Worm (Caenorhabditis elegans) whole organism, L3 larva: ENCODE results near the gene M05D6.5.

Experiments used
- R02D3.7 ChIP-seq: fragments of 150-350 bp; optimal IDR thresholded peaks from 2 replicates; lab custom pipeline; 2014; ENCODE audit warnings: missing biosample characterization, missing genetic modification characterization
- aly-2 ChIP-seq: fragments of 150-350 bp; optimal IDR thresholded peaks from 2 replicates; lab custom pipeline; 2014; ENCODE audit warnings: missing biosample characterization, missing genetic modification characterization
- ama-1 ChIP-seq: fragments of 150-350 bp; optimal IDR thresholded peaks from 2 replicates; lab custom pipeline; 2018
- ceh-16 ChIP-seq: sonication (generic microtip); optimal IDR thresholded peaks from 2 replicates; lab custom pipeline; 2017; ENCODE audit warnings: missing biosample characterization, missing genetic modification characterization
- ceh-28 ChIP-seq: fragments of 150-350 bp; optimal IDR thresholded peaks from 2 replicates; lab custom pipeline; 2014; ENCODE audit warnings: missing biosample characterization, missing genetic modification reagents, missing genetic modification characterization
- ceh-82 ChIP-seq: fragments of 150-350 bp; optimal IDR thresholded peaks from 2 replicates; lab custom pipeline; 2014; ENCODE audit warnings: missing biosample characterization, missing genetic modification characterization
- ceh-9 ChIP-seq: sonication (generic microtip); optimal IDR thresholded peaks from 2 replicates; lab custom pipeline; 2018; ENCODE audit warnings: missing biosample characterization, missing genetic modification characterization
- daf-12 ChIP-seq: fragments of 150-350 bp; optimal IDR thresholded peaks from 2 replicates; lab custom pipeline; 2014; ENCODE audit warnings: missing biosample characterization, missing genetic modification reagents, missing genetic modification characterization
- egl-27 ChIP-seq: sonication (generic microtip); optimal IDR thresholded peaks from 4 replicates; lab custom pipeline; 2017; ENCODE audit warnings: missing biosample characterization, missing genetic modification reagents, missing genetic modification characterization
- egl-5 ChIP-seq: fragments of 150-350 bp; optimal IDR thresholded peaks from 2 replicates; lab custom pipeline; 2017; ENCODE audit warnings: missing biosample characterization, missing genetic modification reagents, missing genetic modification characterization, inconsistent platforms
- elt-1 ChIP-seq: fragments of 150-350 bp; optimal IDR thresholded peaks from 2 replicates; lab custom pipeline; 2014; ENCODE audit warnings: missing biosample characterization, missing genetic modification characterization
- elt-2 ChIP-seq: sonication (generic microtip); optimal IDR thresholded peaks from 2 replicates; lab custom pipeline; 2016; ENCODE audit warnings: missing genetic modification reagents, mild to moderate bottlenecking, missing genetic modification characterization, missing compliant biosample characterization
- elt-3 ChIP-seq, 3 experiments: fragments of 150-350 bp in 1 of 3; sonication (generic microtip) in 2 of 3; optimal IDR thresholded peaks; 2 replicates in 2 of 3; 4 replicates in 1 of 3; lab custom pipeline; 2014 to 2017; ENCODE audit warnings: missing biosample characterization in 3 of 3, missing genetic modification characterization in 3 of 3
- eor-1 ChIP-seq, 2 experiments: fragments of 150-350 bp; optimal IDR thresholded peaks; 2 replicates each; lab custom pipeline; 2014 to 2018; ENCODE audit warnings: missing biosample characterization in 2 of 2, missing genetic modification characterization in 2 of 2
- fos-1 ChIP-seq: fragments of 150-350 bp; optimal IDR thresholded peaks from 2 replicates; lab custom pipeline; 2014; ENCODE audit warnings: missing biosample characterization, missing genetic modification characterization
- hmg-11 ChIP-seq: sonication (generic microtip); optimal IDR thresholded peaks from 2 replicates; lab custom pipeline; 2016; ENCODE audit warnings: missing genetic modification characterization, missing compliant biosample characterization
- jun-1 ChIP-seq: fragments of 150-350 bp; optimal IDR thresholded peaks from 2 replicates; lab custom pipeline; 2014; ENCODE audit warnings: missing biosample characterization, missing genetic modification reagents, missing genetic modification characterization
- lin-15B ChIP-seq: fragments of 150-350 bp; optimal IDR thresholded peaks from 2 replicates; lab custom pipeline; 2014; ENCODE audit warnings: missing biosample characterization, missing genetic modification characterization
- lin-39 ChIP-seq: fragments of 150-350 bp; optimal IDR thresholded peaks from 2 replicates; lab custom pipeline; 2018; ENCODE audit warnings: missing biosample characterization, missing genetic modification reagents, missing genetic modification characterization
- lsy-12 ChIP-seq: sonication (generic microtip); optimal IDR thresholded peaks from 2 replicates; lab custom pipeline; 2016; ENCODE audit warnings: mild to moderate bottlenecking, missing genetic modification characterization, missing compliant biosample characterization
- mml-1 ChIP-seq: fragments of 150-350 bp; sonication (generic microtip); optimal IDR thresholded peaks from 3 replicates; lab custom pipeline; 2014; ENCODE audit warnings: missing biosample characterization, missing genetic modification characterization
- nfya-1 ChIP-seq: sonication (generic microtip); optimal IDR thresholded peaks from 2 replicates; lab custom pipeline; 2017; ENCODE audit warnings: missing genetic modification characterization, mild to moderate bottlenecking, missing compliant biosample characterization, antibody characterized with exemption, moderate library complexity; ENCODE audit not compliant: insufficient read depth
- nhr-11 ChIP-seq: fragments of 150-350 bp; optimal IDR thresholded peaks from 2 replicates; lab custom pipeline; 2014; ENCODE audit warnings: missing biosample characterization, missing genetic modification characterization
- nhr-12 ChIP-seq: fragments of 150-350 bp; optimal IDR thresholded peaks from 2 replicates; lab custom pipeline; 2014; ENCODE audit warnings: missing biosample characterization, missing genetic modification characterization
- nhr-23 ChIP-seq: fragments of 150-350 bp; optimal IDR thresholded peaks from 2 replicates; lab custom pipeline; 2014; ENCODE audit warnings: missing biosample characterization, missing genetic modification reagents, missing genetic modification characterization
- nhr-25 ChIP-seq: sonication (generic microtip); optimal IDR thresholded peaks from 2 replicates; lab custom pipeline; 2017; ENCODE audit warnings: missing biosample characterization, missing genetic modification characterization
- nhr-43 ChIP-seq: sonication (generic microtip); optimal IDR thresholded peaks from 2 replicates; lab custom pipeline; 2016; ENCODE audit warnings: mild to moderate bottlenecking, missing genetic modification characterization, missing compliant biosample characterization; ENCODE audit not compliant: poor library complexity, severe bottlenecking
- nhr-67 ChIP-seq: fragments of 150-350 bp; optimal IDR thresholded peaks from 2 replicates; lab custom pipeline; 2014; ENCODE audit warnings: missing biosample characterization, missing genetic modification characterization
- nhr-77 ChIP-seq: fragments of 150-350 bp; optimal IDR thresholded peaks from 2 replicates; lab custom pipeline; 2014; ENCODE audit warnings: missing biosample characterization, missing genetic modification characterization
- pha-4 ChIP-seq: fragments of 150-350 bp; optimal IDR thresholded peaks from 2 replicates; lab custom pipeline; 2014; ENCODE audit warnings: missing biosample characterization, missing genetic modification reagents, missing genetic modification characterization
- pqm-1 ChIP-seq: fragments of 150-350 bp; optimal IDR thresholded peaks from 2 replicates; lab custom pipeline; 2017; ENCODE audit warnings: missing biosample characterization, missing genetic modification characterization, inconsistent platforms
- sea-2 ChIP-seq: fragments of 150-350 bp; sonication (generic microtip); optimal IDR thresholded peaks from 4 replicates; lab custom pipeline; 2014; ENCODE audit warnings: missing biosample characterization, missing genetic modification reagents, missing genetic modification characterization
- skn-1 ChIP-seq: fragments of 150-350 bp; optimal IDR thresholded peaks from 2 replicates; lab custom pipeline; 2014; ENCODE audit warnings: missing biosample characterization, missing genetic modification characterization
- snpc-4 ChIP-seq: fragments of 150-350 bp; optimal IDR thresholded peaks from 2 replicates; lab custom pipeline; 2014; ENCODE audit warnings: missing biosample characterization, missing genetic modification characterization
- tbx-2 ChIP-seq: sonication (generic microtip); optimal IDR thresholded peaks from 2 replicates; lab custom pipeline; 2016; ENCODE audit warnings: mild to moderate bottlenecking, missing genetic modification characterization, missing compliant biosample characterization
- unc-39 ChIP-seq: sonication (generic microtip); optimal IDR thresholded peaks from 4 replicates; lab custom pipeline; 2017; ENCODE audit warnings: missing biosample characterization, missing genetic modification characterization
- ztf-11 ChIP-seq: fragments of 150-350 bp; optimal IDR thresholded peaks from 2 replicates; lab custom pipeline; 2014; ENCODE audit warnings: missing biosample characterization, missing genetic modification characterization
- ztf-4 ChIP-seq: fragments of 150-350 bp; optimal IDR thresholded peaks from 2 replicates; lab custom pipeline; 2014; ENCODE audit warnings: missing biosample characterization, missing genetic modification characterization

The M05D6.5 gene

DNA sequence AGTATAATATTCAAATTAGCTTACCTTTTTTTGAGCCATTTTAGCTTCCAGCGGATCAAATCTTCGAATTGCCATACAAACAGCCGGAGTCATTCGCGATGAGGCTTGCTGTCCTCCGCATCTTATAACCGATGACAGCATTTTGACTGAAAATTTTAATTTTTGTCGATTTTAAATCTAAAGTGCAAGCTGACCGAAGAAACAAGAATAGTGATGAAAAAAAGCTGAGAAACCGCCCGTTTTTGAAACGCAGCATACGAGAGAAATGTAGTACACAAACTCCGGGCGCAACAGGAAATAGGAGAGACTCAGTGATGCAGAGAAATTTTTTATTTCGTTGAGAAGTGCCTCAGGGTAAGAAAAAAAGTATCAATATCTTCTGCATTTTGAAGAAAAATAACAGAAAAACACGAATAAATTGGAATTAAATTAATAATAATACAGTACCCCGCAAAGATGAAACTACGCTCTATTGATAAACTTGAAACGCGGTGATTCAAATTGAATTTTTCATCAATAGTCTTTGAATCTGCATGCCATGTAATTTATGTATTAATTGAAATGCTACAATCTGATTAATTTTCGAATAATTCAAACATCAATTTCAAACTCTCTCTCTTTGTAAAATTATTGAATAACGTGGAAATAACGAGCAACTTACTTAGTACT lies 1.3 kb upstream of the M05D6.5 start:
- TF ChIP-seq unc-39 (tag; lab: Kevin White, UChicago), result no peak
- TF ChIP-seq R02D3.7, result no peak
- TF ChIP-seq daf-12 (tag; lab: Kevin White, UChicago), result no peak
- TF ChIP-seq ceh-16, result no peak
- no peak for TF ChIP-seq ztf-4 (tag; lab: Kevin White, UChicago)
- TF ChIP-seq nhr-43 (tag; lab: Kevin White, UChicago), result no peak
- TF ChIP-seq sea-2 (GFP tag; lab: Kevin White, UChicago), result no peak
- no peak for TF ChIP-seq nhr-11 (tag; lab: Kevin White, UChicago)
- no peak for TF ChIP-seq elt-3 (tag; optimal IDR thresholded peaks at IDR 0.05; lab: Kevin White, UChicago)
- no peak for TF ChIP-seq egl-5 (tag; lab: Kevin White, UChicago)
- peak; percentile 65 for TF ChIP-seq pha-4 (tag; lab: Kevin White, UChicago)
- no peak for TF ChIP-seq fos-1 (tag; lab: Kevin White, UChicago)
- TF ChIP-seq elt-2 (tag; lab: Kevin White, UChicago), result peak; percentile 7
- peak; percentile 40 for TF ChIP-seq lin-15B (tag; lab: Kevin White, UChicago)
- TF ChIP-seq eor-1 (tag; optimal IDR thresholded peaks at IDR 0.05; lab: Kevin White, UChicago), result no peak
- TF ChIP-seq snpc-4 (tag; lab: Kevin White, UChicago), result no peak
- TF ChIP-seq ztf-11, result no peak
- TF ChIP-seq lin-39, result peak; percentile 39
- TF ChIP-seq nfya-1, result peak; percentile 46
- no peak for TF ChIP-seq tbx-2
- TF ChIP-seq skn-1 (tag; lab: Kevin White, UChicago), result peak; percentile 13
- TF ChIP-seq nhr-25 (tag; lab: Kevin White, UChicago), result peak; percentile 34

DNA sequence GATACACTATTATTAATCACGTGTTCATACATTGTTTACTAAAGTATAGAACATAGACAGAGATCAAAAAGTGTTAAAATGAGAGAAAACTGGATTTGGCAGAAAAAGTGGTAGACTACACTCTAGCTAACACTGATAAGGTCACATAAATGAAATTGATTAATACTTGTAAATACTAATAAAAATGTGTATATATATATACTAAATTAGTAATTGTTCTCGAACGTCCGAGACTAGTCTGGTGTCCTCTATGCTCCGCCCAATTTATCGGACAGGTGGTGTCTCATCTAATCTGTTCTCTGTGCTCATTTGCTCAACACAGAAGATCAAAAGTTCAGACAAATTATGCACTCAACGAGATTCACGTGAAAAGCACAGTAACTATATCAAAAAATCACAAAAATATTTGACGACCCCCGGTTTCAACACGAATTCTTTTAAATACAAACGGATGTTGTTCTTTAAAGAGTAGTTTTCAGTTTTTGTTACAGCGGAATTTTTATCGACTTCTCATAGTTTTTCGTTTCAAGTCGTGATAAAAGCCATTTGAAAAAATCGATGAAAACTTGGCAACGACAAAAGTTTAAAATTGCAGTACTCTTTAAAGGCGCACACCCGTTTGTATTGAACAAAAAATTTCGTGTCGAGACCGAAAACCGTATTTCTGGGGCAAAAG lies 832 bp downstream of the M05D6.5 start:
- no peak for TF ChIP-seq skn-1 (tag; lab: Kevin White, UChicago)
- TF ChIP-seq tbx-2, result no peak
- no peak for TF ChIP-seq jun-1
- TF ChIP-seq elt-2 (tag; lab: Kevin White, UChicago), result peak; percentile 55
- TF ChIP-seq nfya-1, result peak; percentile 37
- peak; percentile 26 for TF ChIP-seq nhr-43 (tag; lab: Kevin White, UChicago)
- peak; percentile 3 for TF ChIP-seq pqm-1 (tag; lab: Kevin White, UChicago)
- peak; percentile 88 for TF ChIP-seq ama-1 (lab: Kevin White, UChicago)
- TF ChIP-seq mml-1 (tag; lab: Kevin White, UChicago), result peak; percentile 45
- peak; percentile 24 for TF ChIP-seq egl-5 (tag; lab: Kevin White, UChicago)
- peak; percentile 50 for TF ChIP-seq pha-4 (tag; lab: Kevin White, UChicago)

DNA sequence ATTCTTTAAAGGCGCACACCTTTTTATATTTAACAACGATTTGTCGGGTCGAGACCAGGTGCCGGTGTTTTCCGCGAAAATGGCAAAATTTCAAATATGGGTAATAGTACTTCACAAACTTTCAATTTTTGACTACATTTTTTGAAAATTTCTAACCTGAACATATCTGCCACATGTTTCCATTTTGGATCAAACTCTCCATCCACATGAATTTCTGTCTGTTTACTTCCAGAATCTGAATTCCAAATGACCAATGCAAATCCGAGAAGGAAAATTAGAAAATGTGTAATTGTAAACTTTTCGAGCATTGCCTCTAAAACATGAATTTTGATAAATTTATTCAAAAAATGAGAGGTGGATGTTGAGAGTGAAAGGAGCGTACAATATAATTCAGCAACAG lies 1.8 kb downstream of the M05D6.5 start, which contains the start of gene lact-4:
TSS of gene lact-4 (minus strand) at position 313 of the 400 bp plus-strand sequence.
- no peak for TF ChIP-seq ceh-82 (tag; lab: Kevin White, UChicago)
- no peak for TF ChIP-seq pha-4 (tag; lab: Kevin White, UChicago)
- no peak for TF ChIP-seq nhr-77
- no peak for TF ChIP-seq tbx-2
- TF ChIP-seq snpc-4 (tag; lab: Kevin White, UChicago), result no peak
- no peak for TF ChIP-seq nhr-23
- TF ChIP-seq aly-2 (tag; lab: Kevin White, UChicago), result no peak
- TF ChIP-seq nhr-12 (tag; lab: Kevin White, UChicago), result no peak
- TF ChIP-seq ceh-16, result no peak
- TF ChIP-seq nhr-11 (tag; lab: Kevin White, UChicago), result no peak
- no peak for TF ChIP-seq ceh-9
- no peak for TF ChIP-seq nhr-43 (tag; lab: Kevin White, UChicago)
- no peak for TF ChIP-seq mml-1 (tag; lab: Kevin White, UChicago)
- no peak for TF ChIP-seq elt-2 (tag; lab: Kevin White, UChicago)
- no peak for TF ChIP-seq elt-3 (tag; optimal IDR thresholded peaks at IDR 0.05; lab: Kevin White, UChicago)
- TF ChIP-seq nhr-67, result no peak
- no peak for TF ChIP-seq daf-12 (tag; lab: Kevin White, UChicago)

DNA sequence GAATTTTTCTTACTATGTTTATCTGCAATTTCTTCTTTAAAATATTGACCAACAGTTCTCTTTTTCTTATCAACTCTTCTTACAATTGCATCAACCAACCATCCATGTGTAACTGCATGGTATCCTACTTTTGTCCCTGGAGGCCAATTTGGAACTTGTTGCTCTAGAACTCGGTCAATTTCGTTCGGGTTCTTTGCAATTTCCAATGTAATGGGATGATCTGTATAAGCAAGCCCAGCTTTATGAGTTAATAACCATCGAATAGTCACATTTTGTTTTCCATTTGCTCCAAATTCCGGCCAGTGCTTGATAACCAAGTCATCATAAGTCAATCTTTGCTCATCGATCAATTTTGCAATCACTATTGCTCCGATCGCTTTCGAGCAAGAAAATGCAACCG lies 2.7 kb downstream of the M05D6.5 start:
- TF ChIP-seq nhr-77, result no peak
- no peak for TF ChIP-seq egl-5 (tag; lab: Kevin White, UChicago)
- TF ChIP-seq hmg-11 (tag; lab: Kevin White, UChicago), result no peak
- no peak for TF ChIP-seq nhr-11 (tag; lab: Kevin White, UChicago)
- no peak for TF ChIP-seq ceh-28
- no peak for TF ChIP-seq aly-2 (tag; lab: Kevin White, UChicago)
- TF ChIP-seq elt-3 (tag; optimal IDR thresholded peaks at IDR 0.05; lab: Kevin White, UChicago), result no peak
- TF ChIP-seq pha-4 (tag; lab: Kevin White, UChicago), result peak; percentile 20
- TF ChIP-seq egl-27 (tag; lab: Kevin White, UChicago), result no peak
- TF ChIP-seq pqm-1 (tag; lab: Kevin White, UChicago), result no peak
- TF ChIP-seq nfya-1, result no peak
- TF ChIP-seq elt-1 (tag; lab: Kevin White, UChicago), result no peak
- no peak for TF ChIP-seq daf-12 (tag; lab: Kevin White, UChicago)
- TF ChIP-seq snpc-4 (tag; lab: Kevin White, UChicago), result no peak
- TF ChIP-seq mml-1 (tag; lab: Kevin White, UChicago), result no peak
- TF ChIP-seq ceh-9, result no peak
- no peak for TF ChIP-seq lin-15B (tag; lab: Kevin White, UChicago)
- peak; percentile 32 for TF ChIP-seq nhr-43 (tag; lab: Kevin White, UChicago)
- peak; percentile 83 for TF ChIP-seq ama-1 (lab: Kevin White, UChicago)
- no peak for TF ChIP-seq fos-1 (tag; lab: Kevin White, UChicago)
- TF ChIP-seq lsy-12, result no peak
- no peak for TF ChIP-seq ztf-11
- TF ChIP-seq elt-2 (tag; lab: Kevin White, UChicago), result peak; percentile 11
- no peak for TF ChIP-seq tbx-2
